Fruit fly (Drosophila melanogaster): ENCODE measurements around the gene Hsc70-2.

dm6 chr3R:13044459-13044858 is at the start of gene Hsc70-2:
- no peak for TF ChIP-seq Ets96B (tag; optimal IDR thresholded peaks at IDR 0.05)
- no peak for TF ChIP-seq Met (GFP tag; optimal IDR thresholded peaks at IDR 0.05)
- no peak for TF ChIP-seq CG16779 (tag; optimal IDR thresholded peaks at IDR 0.05)
- no peak for TF ChIP-seq CG6854 (GFP tag; optimal IDR thresholded peaks at IDR 0.05)
- no peak for TF ChIP-seq CG3032 (tag; optimal IDR thresholded peaks at IDR 0.05)
- no peak for TF ChIP-seq Eip93F (GFP tag; optimal IDR thresholded peaks at IDR 0.05)

All from whole organism, prepupa.